Worm (Caenorhabditis elegans): ENCODE results near the gene mksr-1.

mksr-1 gene

DNA sequence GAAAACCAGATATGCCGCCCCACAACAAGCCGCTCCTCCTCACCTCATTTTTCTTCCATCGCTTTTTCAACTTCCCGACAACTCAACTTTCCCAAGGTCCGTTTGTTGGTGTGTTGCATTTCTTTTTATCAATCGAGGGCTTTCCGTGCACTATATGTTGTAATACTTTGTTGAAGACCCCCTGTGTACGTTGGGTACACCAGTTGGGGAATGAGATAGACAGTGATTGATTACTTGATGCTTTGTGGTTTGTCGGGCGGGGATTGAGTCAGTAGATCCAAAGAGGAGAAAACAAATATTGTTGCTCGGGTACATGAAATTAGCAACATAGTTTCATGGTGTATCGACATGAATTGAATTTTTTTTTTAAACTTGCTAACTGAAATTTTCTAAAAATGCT, 39.9 kb upstream of the mksr-1 start:
- TF ChIP-seq rpc-1 (optimal IDR thresholded peaks at IDR 0.05) (no peak), rpc-1 (tag; optimal IDR thresholded peaks at IDR 0.05) (no peak), lsl-1 (GFP tag; optimal IDR thresholded peaks at IDR 0.05) (no peak), F52B5.7 (tag; optimal IDR thresholded peaks at IDR 0.05) (no peak), ztf-25 (GFP tag; IDR thresholded peaks at IDR 0.05) (no peak), sea-2 (GFP tag; IDR thresholded peaks at IDR 0.05) (no peak), aptf-3 (GFP tag; IDR thresholded peaks at IDR 0.05) (no peak)

DNA sequence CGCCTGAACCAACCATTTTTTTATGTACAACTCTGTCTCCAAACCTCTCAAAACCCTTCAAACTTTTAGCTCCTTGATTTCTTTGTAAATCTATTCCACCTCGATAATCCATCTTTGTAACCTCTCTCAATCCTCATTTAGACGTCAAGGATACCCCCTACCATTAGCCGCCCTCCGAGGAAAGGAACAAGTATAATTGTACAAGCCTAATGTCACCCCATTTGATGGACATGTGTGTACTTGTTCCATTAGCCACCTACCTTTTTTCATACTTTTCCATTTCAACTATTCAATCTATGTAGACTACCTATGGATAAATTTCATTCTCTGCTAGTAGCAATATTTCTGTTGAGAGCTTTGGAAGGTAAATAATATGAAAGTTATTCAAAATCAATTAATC, 38.8 kb upstream of the mksr-1 start, which contains the start of gene C05D9.4:
TSS of gene C05D9.4 (plus strand) at position 301 of the 400 bp plus-strand sequence.
- TF ChIP-seq hmg-1.2 (GFP tag; IDR thresholded peaks at IDR 0.05) (no peak), chd-7 (tag; optimal IDR thresholded peaks at IDR 0.05) (no peak), hmg-20 (GFP tag; IDR thresholded peaks at IDR 0.05) (no peak), snpc-4 (GFP tag; optimal IDR thresholded peaks at IDR 0.05) (no peak), snpc-4 (tag; optimal IDR thresholded peaks at IDR 0.05) (no peak), nhr-179 (tag; optimal IDR thresholded peaks at IDR 0.05) (no peak), ceh-100 (GFP tag; IDR thresholded peaks at IDR 0.05) (no peak), somi-1 (GFP tag; optimal IDR thresholded peaks at IDR 0.05) (no peak)

DNA sequence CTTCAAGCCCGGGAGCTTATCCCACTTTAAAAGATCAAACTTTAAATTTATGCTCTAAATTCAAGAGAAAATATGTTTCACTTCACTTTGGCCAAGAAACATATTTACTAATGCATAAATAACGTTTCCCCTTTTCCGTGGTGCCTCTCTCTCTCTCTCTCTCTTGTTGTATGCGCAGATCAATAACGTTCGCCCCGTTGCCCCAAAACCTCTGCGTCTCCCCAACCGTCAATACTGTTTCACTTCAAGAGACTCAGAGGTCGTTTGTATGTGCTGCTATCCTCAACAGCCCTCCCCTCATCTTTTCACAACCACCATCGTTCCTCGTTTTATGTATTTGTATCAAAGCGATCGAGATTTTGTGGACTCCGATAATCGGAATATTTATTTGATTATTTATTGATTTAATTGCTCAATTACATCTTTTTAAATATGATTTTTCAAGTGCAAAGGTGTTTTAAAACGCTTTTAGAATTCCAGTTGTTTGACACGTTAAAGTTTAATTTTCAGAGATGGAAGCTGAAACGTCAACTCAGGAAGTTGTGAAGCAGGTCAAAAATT, 34.9 kb upstream of the mksr-1 start, which contains the start of gene ife-4:
TSS of gene ife-4 (plus strand) at position 511 of the 561 bp plus-strand sequence.
- no peak for TF ChIP-seq lir-1 (GFP tag; conservative IDR thresholded peaks at IDR 0.05)
- TF ChIP-seq ceh-79 (tag; optimal IDR thresholded peaks at IDR 0.05): no peak
- peak; percentile 44; the same call in 1 of the 2 replicates for TF ChIP-seq hmg-1.2 (GFP tag; IDR thresholded peaks at IDR 0.05)
- TF ChIP-seq D2030.7 (GFP tag; IDR thresholded peaks at IDR 0.05): no peak

DNA sequence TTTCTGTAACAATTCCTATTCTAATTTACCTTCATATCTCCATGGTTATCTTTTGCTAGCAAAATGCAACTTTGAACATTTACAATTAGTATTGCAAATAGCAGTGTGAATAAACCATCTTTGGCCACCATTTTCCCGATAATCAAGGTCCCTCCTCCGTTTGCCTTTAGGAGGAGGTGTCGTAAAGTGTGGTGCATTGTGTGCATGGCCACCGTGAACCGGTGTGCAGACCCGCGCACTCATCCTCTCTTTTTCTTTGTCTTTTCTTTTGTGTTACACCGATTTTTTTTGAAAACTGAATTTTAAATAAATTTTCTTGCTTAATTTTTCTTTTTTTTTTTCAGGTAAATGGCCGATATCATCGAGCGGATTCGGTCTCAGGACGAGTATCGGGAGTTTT, 27.9 kb upstream of the mksr-1 start, which contains the start of the genes pigx-1 and rme-6:
TSS of gene pigx-1 (minus strand) at position 206 of the 400 bp plus-strand sequence.
TSS of gene rme-6 (plus strand) at position 345 of the 400 bp plus-strand sequence.
- TF ChIP-seq dpff-1 (tag; optimal IDR thresholded peaks at IDR 0.05): no peak

DNA sequence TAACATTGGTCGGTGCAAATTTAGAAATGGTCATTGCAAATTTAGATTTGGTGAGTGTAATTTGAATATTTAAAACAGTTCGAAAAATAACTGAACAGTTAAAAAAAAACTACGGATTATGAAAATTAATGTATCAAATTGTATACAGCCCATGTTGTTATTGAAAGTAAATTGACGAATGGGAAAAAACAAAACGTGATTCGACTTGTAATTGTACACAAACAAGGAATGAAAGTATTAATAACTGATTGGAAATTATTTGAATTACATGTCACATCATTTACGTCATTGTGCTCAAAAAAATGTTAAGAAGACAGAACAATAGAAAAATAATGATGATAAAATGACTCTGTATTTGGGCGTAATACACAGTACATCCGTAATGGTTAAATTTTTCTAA, 25.4 kb upstream of the mksr-1 start:
- TF ChIP-seq bed-1 (GFP tag; IDR thresholded peaks at IDR 0.05) (no peak), let-526 (GFP tag; IDR thresholded peaks at IDR 0.05) (no peak), T07F8.4 (tag; optimal IDR thresholded peaks at IDR 0.05) (no peak), ztf-18 (tag; optimal IDR thresholded peaks at IDR 0.05) (no peak), nhr-80 (tag; optimal IDR thresholded peaks at IDR 0.05) (no peak), lin-35 (GFP tag; optimal IDR thresholded peaks at IDR 0.05) (no peak), C17E4.6 (GFP tag; IDR thresholded peaks at IDR 0.05) (no peak), Y53G8AR.9 (GFP tag; conservative IDR thresholded peaks at IDR 0.05) (no peak), lin-40 (tag; optimal IDR thresholded peaks at IDR 0.05) (no peak), dpl-1 (GFP tag; optimal IDR thresholded peaks at IDR 0.05) (no peak), dox-1 (GFP tag; IDR thresholded peaks at IDR 0.05) (no peak), die-1 (tag; optimal IDR thresholded peaks at IDR 0.05) (no peak), pbrm-1 (GFP tag; IDR thresholded peaks at IDR 0.05) (no peak), lin-54 (GFP tag; optimal IDR thresholded peaks at IDR 0.05) (no peak), rcor-1 (GFP tag; IDR thresholded peaks at IDR 0.05) (no peak), mel-28 (tag; optimal IDR thresholded peaks at IDR 0.05; ENCODE audit: borderline replicate concordance) (no peak), lin-26 (GFP tag; IDR thresholded peaks at IDR 0.05) (no peak), fkh-3 (tag; optimal IDR thresholded peaks at IDR 0.05) (no peak)
